Worm (Caenorhabditis elegans) whole organism, mixed stage, embryonic: ENCODE data around the gene K03B8.4.

Experiments used
- bed-3 ChIP-seq: fragments of 200-800 bp; sonication (Bioruptor generic); optimal IDR thresholded peaks from 3 replicates; lab custom pipeline; 2018; ENCODE audit warnings: mild to moderate bottlenecking, missing genetic modification characterization, moderate library complexity, missing compliant biosample characterization
- elt-1 ChIP-seq: sonication (generic microtip); optimal IDR thresholded peaks from 2 replicates; lab custom pipeline; 2017; ENCODE audit warnings: missing genetic modification characterization, mild to moderate bottlenecking, missing compliant biosample characterization, antibody characterized with exemption, moderate library complexity, borderline replicate concordance; ENCODE audit not compliant: insufficient read depth
- elt-3 ChIP-seq: fragments of 150-350 bp; optimal IDR thresholded peaks from 2 replicates; lab custom pipeline; 2014; ENCODE audit warnings: missing biosample characterization, missing genetic modification characterization
- flh-1 ChIP-seq: fragments of 200-800 bp; sonication (Bioruptor generic); optimal IDR thresholded peaks from 2 replicates; lab custom pipeline; 2018; ENCODE audit warnings: mild to moderate bottlenecking, missing genetic modification characterization, moderate library complexity, missing compliant biosample characterization
- lin-13 ChIP-seq: fragments of 150-350 bp; optimal IDR thresholded peaks from 2 replicates; lab custom pipeline; 2014; ENCODE audit warnings: missing biosample characterization, missing genetic modification characterization
- nhr-2 ChIP-seq: fragments of 150-350 bp; optimal IDR thresholded peaks from 2 replicates; lab custom pipeline; 2014; ENCODE audit warnings: missing biosample characterization, missing genetic modification characterization
- nhr-76 ChIP-seq: sonication (generic microtip); optimal IDR thresholded peaks from 2 replicates; lab custom pipeline; 2017; ENCODE audit warnings: missing biosample characterization, missing genetic modification characterization
- pha-4 ChIP-seq: fragments of 150-350 bp; optimal IDR thresholded peaks from 2 replicates; lab custom pipeline; 2018; ENCODE audit warnings: missing biosample characterization, missing genetic modification reagents, missing genetic modification characterization
- snpc-4 ChIP-seq: fragments of 150-350 bp; optimal IDR thresholded peaks from 2 replicates; lab custom pipeline; 2014; ENCODE audit warnings: missing biosample characterization, missing genetic modification characterization
- sptf-1 ChIP-seq: sonication (generic microtip); optimal IDR thresholded peaks from 2 replicates; lab custom pipeline; 2017; ENCODE audit warnings: mild to moderate bottlenecking, missing genetic modification characterization, moderate library complexity, missing compliant biosample characterization
- unc-120 ChIP-seq: sonication (generic microtip); optimal IDR thresholded peaks from 2 replicates; lab custom pipeline; 2017; ENCODE audit warnings: missing genetic modification characterization, missing compliant biosample characterization; ENCODE audit not compliant: poor library complexity, severe bottlenecking
- unc-62 ChIP-seq: fragments of 150-350 bp; optimal IDR thresholded peaks from 2 replicates; lab custom pipeline; 2014; ENCODE audit warnings: missing biosample characterization, missing genetic modification reagents, missing genetic modification characterization
- ztf-11 ChIP-seq: fragments of 150-350 bp; optimal IDR thresholded peaks from 2 replicates; lab custom pipeline; 2014; ENCODE audit warnings: missing biosample characterization, missing genetic modification characterization

ce11 chrV:11398616-11399015 is 3.7 kb upstream of the K03B8.4 start, which contains the start of gene nas-17:
- TF ChIP-seq bed-3 (GFP tag; lab: Kevin White, UChicago) (no peak), snpc-4 (tag; lab: Kevin White, UChicago) (no peak), sptf-1 (tag; lab: Kevin White, UChicago) (no peak), unc-62 (no peak), nhr-76 (no peak), pha-4 (tag; lab: Kevin White, UChicago) (no peak), unc-120 (no peak), elt-1 (no peak), elt-3 (tag; lab: Kevin White, UChicago) (no peak), nhr-2 (tag; lab: Kevin White, UChicago) (no peak), ztf-11 (no peak), flh-1 (GFP tag; lab: Kevin White, UChicago) (no peak), lin-13 (tag; lab: Kevin White, UChicago) (no peak)
